Worm (Caenorhabditis elegans) whole organism, L4 larva: ENCODE data around the gene C45G9.8.

Experiments
- D1046.2 ChIP-seq: fragments of 200-800 bp; sonication (Bioruptor generic); IDR thresholded peaks from 2 replicates; pipeline ENCODE4 v1.3.6; 2022; ENCODE audit warnings: missing genetic modification characterization, missing compliant biosample characterization
- R02D3.7 ChIP-seq: fragments of 150-350 bp; sonication (generic microtip); optimal IDR thresholded peaks from 3 replicates; lab custom pipeline; 2014; ENCODE audit warnings: missing biosample characterization, missing genetic modification characterization
- Y5F2A.4 ChIP-seq: fragments of 200-800 bp; sonication (Bioruptor generic); optimal IDR thresholded peaks from 2 replicates; lab custom pipeline; 2018; ENCODE audit warnings: mild to moderate bottlenecking, missing genetic modification characterization, missing compliant biosample characterization
- ZK337.2 ChIP-seq: fragments of 200-800 bp; sonication (Bioruptor generic); IDR thresholded peaks from 2 replicates; pipeline ENCODE4 v1.3.6; 2022; ENCODE audit warnings: missing genetic modification reagents, missing genetic modification characterization, missing compliant biosample characterization
- ZK546.5 ChIP-seq, 2 experiments: sonication (generic microtip); optimal IDR thresholded peaks; 2 replicates each; lab custom pipeline; 2017; ENCODE audit warnings: missing biosample characterization in 2 of 2, missing genetic modification characterization in 2 of 2
- aha-1 ChIP-seq: fragments of 150-350 bp; peaks from one replicate; lab custom pipeline; 2014; ENCODE audit warnings: missing biosample characterization, missing genetic modification characterization
- arid-1 ChIP-seq: fragments of 200-800 bp; sonication (Bioruptor generic); conservative IDR thresholded peaks from 2 replicates; pipeline ENCODE4 v1.3.6; 2022; ENCODE audit warnings: missing genetic modification reagents, missing genetic modification characterization, missing compliant biosample characterization
- ceh-20 ChIP-seq: fragments of 200-800 bp; sonication (Bioruptor generic); IDR thresholded peaks from 2 replicates; pipeline ENCODE4 v1.3.6; 2022; ENCODE audit warnings: missing genetic modification reagents, missing genetic modification characterization, missing compliant biosample characterization
- ceh-28 ChIP-seq: fragments of 150-350 bp; optimal IDR thresholded peaks from 2 replicates; lab custom pipeline; 2014; ENCODE audit warnings: missing biosample characterization, missing genetic modification reagents, missing genetic modification characterization
- ceh-82 ChIP-seq: sonication (generic microtip); optimal IDR thresholded peaks from 2 replicates; lab custom pipeline; 2017; ENCODE audit warnings: missing biosample characterization, missing genetic modification characterization
- ces-1 ChIP-seq: fragments of 150-350 bp; sonication (generic microtip); optimal IDR thresholded peaks from 4 replicates; lab custom pipeline; 2014; ENCODE audit warnings: missing biosample characterization, missing genetic modification reagents, missing genetic modification characterization
- ctbp-1 ChIP-seq: fragments of 200-800 bp; sonication (Bioruptor generic); IDR thresholded peaks from 2 replicates; pipeline ENCODE4 v1.3.6; 2022; ENCODE audit warnings: missing genetic modification reagents, missing genetic modification characterization, missing compliant biosample characterization
- daf-12 ChIP-seq: fragments of 150-350 bp; optimal IDR thresholded peaks from 2 replicates; lab custom pipeline; 2014; ENCODE audit warnings: missing biosample characterization, missing genetic modification reagents, missing genetic modification characterization
- daf-16 ChIP-seq, 3 experiments: sonication (generic microtip); optimal IDR thresholded peaks; 2 replicates each; lab custom pipeline; 2016 to 2017; ENCODE audit warnings: missing genetic modification characterization in 3 of 3, missing genetic modification reagents in 3 of 3, mild to moderate bottlenecking in 2 of 3, missing compliant biosample characterization in 2 of 3, missing biosample characterization in 1 of 3, moderate library complexity in 1 of 3
- daf-19 ChIP-seq: fragments of 200-800 bp; sonication (Bioruptor generic); conservative IDR thresholded peaks from 2 replicates; pipeline ENCODE4 v1.3.6; 2022; ENCODE audit warnings: missing genetic modification characterization, missing compliant biosample characterization
- dmd-8 ChIP-seq: fragments of 200-800 bp; sonication (Bioruptor generic); IDR thresholded peaks from 2 replicates; pipeline ENCODE4 v1.3.6; 2022; ENCODE audit warnings: missing genetic modification characterization, missing compliant biosample characterization
- dpl-1 ChIP-seq: fragments of 150-350 bp; optimal IDR thresholded peaks from 2 replicates; lab custom pipeline; 2014; ENCODE audit warnings: missing biosample characterization, missing genetic modification reagents, missing genetic modification characterization
- dve-1 ChIP-seq: sonication (generic microtip); optimal IDR thresholded peaks from 2 replicates; lab custom pipeline; 2017; ENCODE audit warnings: antibody characterized with exemption, mild to moderate bottlenecking, missing genetic modification characterization, missing compliant biosample characterization; ENCODE audit not compliant: insufficient read depth
- egl-27 ChIP-seq: sonication (generic microtip); optimal IDR thresholded peaks from 3 replicates; lab custom pipeline; 2017; ENCODE audit warnings: missing biosample characterization, missing genetic modification reagents, missing genetic modification characterization
- egl-43 ChIP-seq: fragments of 200-800 bp; sonication (Bioruptor generic); IDR thresholded peaks from 2 replicates; pipeline ENCODE4 v1.3.6; 2022; ENCODE audit warnings: missing genetic modification reagents, missing genetic modification characterization, missing compliant biosample characterization
- gei-8 ChIP-seq: fragments of 200-800 bp; sonication (Bioruptor generic); optimal IDR thresholded peaks from 2 replicates; lab custom pipeline; 2018; ENCODE audit warnings: mild to moderate bottlenecking, missing genetic modification characterization, missing compliant biosample characterization
- hlh-11 ChIP-seq: fragments of 200-800 bp; sonication (Bioruptor generic); optimal IDR thresholded peaks from 2 replicates; lab custom pipeline; 2018; ENCODE audit warnings: mild to moderate bottlenecking, missing genetic modification characterization, missing compliant biosample characterization
- hlh-30 ChIP-seq: sonication (generic microtip); optimal IDR thresholded peaks from 2 replicates; lab custom pipeline; 2017; ENCODE audit warnings: antibody characterized with exemption, mild to moderate bottlenecking, missing genetic modification characterization, missing compliant biosample characterization; ENCODE audit not compliant: insufficient read depth
- jun-1 ChIP-seq: fragments of 150-350 bp; optimal IDR thresholded peaks from 2 replicates; lab custom pipeline; 2014; ENCODE audit warnings: missing biosample characterization, missing genetic modification reagents, missing genetic modification characterization
- lim-7 ChIP-seq: fragments of 200-800 bp; sonication (Bioruptor generic); IDR thresholded peaks from 2 replicates; pipeline ENCODE4 v1.3.6; 2022; ENCODE audit warnings: missing genetic modification characterization, missing compliant biosample characterization
- lin-1 ChIP-seq: fragments of 200-800 bp; sonication (Bioruptor generic); IDR thresholded peaks from 2 replicates; pipeline ENCODE4 v1.3.6; 2022; ENCODE audit warnings: missing genetic modification reagents, missing genetic modification characterization, missing compliant biosample characterization
- lin-15B ChIP-seq: fragments of 150-350 bp; sonication (generic microtip); optimal IDR thresholded peaks from 3 replicates; lab custom pipeline; 2014; ENCODE audit warnings: missing biosample characterization, missing genetic modification characterization
- lin-29 ChIP-seq: fragments of 200-800 bp; sonication (Bioruptor generic); IDR thresholded peaks from 2 replicates; pipeline ENCODE4 v1.3.6; 2022; ENCODE audit warnings: missing genetic modification reagents, missing genetic modification characterization, missing compliant biosample characterization
- madf-9 ChIP-seq: fragments of 200-800 bp; sonication (Bioruptor generic); conservative IDR thresholded peaks from 2 replicates; pipeline ENCODE4 v1.3.6; 2022; ENCODE audit warnings: missing genetic modification reagents, missing genetic modification characterization, missing compliant biosample characterization
- mdt-29 ChIP-seq: fragments of 200-800 bp; sonication (Bioruptor generic); IDR thresholded peaks from 2 replicates; pipeline ENCODE4 v1.3.6; 2022; ENCODE audit warnings: missing genetic modification reagents, missing genetic modification characterization, missing compliant biosample characterization
- mes-2 ChIP-seq: sonication (generic microtip); optimal IDR thresholded peaks from 2 replicates; lab custom pipeline; 2016; ENCODE audit warnings: missing genotype, mild to moderate bottlenecking, missing genetic modification characterization, missing compliant biosample characterization; ENCODE audit not compliant: poor library complexity, severe bottlenecking
- nhr-10 ChIP-seq: fragments of 150-350 bp; optimal IDR thresholded peaks from 2 replicates; lab custom pipeline; 2014; ENCODE audit warnings: missing biosample characterization, missing genetic modification characterization
- nhr-11 ChIP-seq: fragments of 150-350 bp; optimal IDR thresholded peaks from 2 replicates; lab custom pipeline; 2014; ENCODE audit warnings: missing biosample characterization, missing genetic modification characterization
- nhr-111 ChIP-seq: fragments of 200-800 bp; sonication (Bioruptor generic); optimal IDR thresholded peaks from 2 replicates; lab custom pipeline; 2018; ENCODE audit warnings: mild to moderate bottlenecking, missing genetic modification characterization, missing compliant biosample characterization
- nhr-237 ChIP-seq: sonication (generic microtip); optimal IDR thresholded peaks from 2 replicates; lab custom pipeline; 2017; ENCODE audit warnings: missing biosample characterization, missing genetic modification characterization
- nhr-25 ChIP-seq: sonication (generic microtip); optimal IDR thresholded peaks from 2 replicates; lab custom pipeline; 2017; ENCODE audit warnings: missing genetic modification characterization, mild to moderate bottlenecking, missing compliant biosample characterization, antibody characterized with exemption, moderate library complexity, borderline replicate concordance; ENCODE audit not compliant: insufficient read depth
- nhr-28 ChIP-seq: fragments of 150-350 bp; optimal IDR thresholded peaks from 2 replicates; lab custom pipeline; 2014; ENCODE audit warnings: missing biosample characterization, missing genetic modification characterization
- nhr-41 ChIP-seq: fragments of 200-800 bp; sonication (Bioruptor generic); IDR thresholded peaks from 2 replicates; pipeline ENCODE4 v1.3.6; 2022; ENCODE audit warnings: missing genetic modification reagents, missing genetic modification characterization, missing compliant biosample characterization
- nhr-76 ChIP-seq: fragments of 150-350 bp; optimal IDR thresholded peaks from 2 replicates; lab custom pipeline; 2014; ENCODE audit warnings: missing biosample characterization, missing genetic modification characterization
- nhr-77 ChIP-seq: fragments of 150-350 bp; optimal IDR thresholded peaks from 2 replicates; lab custom pipeline; 2014; ENCODE audit warnings: missing biosample characterization, missing genetic modification characterization
- pqm-1 ChIP-seq: sonication (generic microtip); optimal IDR thresholded peaks from 2 replicates; lab custom pipeline; 2017; ENCODE audit warnings: missing biosample characterization, missing genetic modification characterization
- rbr-2 ChIP-seq: sonication (generic microtip); optimal IDR thresholded peaks from 2 replicates; lab custom pipeline; 2016; ENCODE audit warnings: missing genotype, missing genetic modification characterization, missing compliant biosample characterization
- set-16 ChIP-seq: fragments of 200-800 bp; sonication (Bioruptor generic); IDR thresholded peaks from 2 replicates; pipeline ENCODE4 v1.3.6; 2022; ENCODE audit warnings: missing genetic modification reagents, missing genetic modification characterization, missing compliant biosample characterization
- skn-1 ChIP-seq: fragments of 150-350 bp; optimal IDR thresholded peaks from 2 replicates; lab custom pipeline; 2014; ENCODE audit warnings: missing biosample characterization, missing genetic modification characterization
- snpc-4 ChIP-seq: fragments of 150-350 bp; optimal IDR thresholded peaks from 2 replicates; lab custom pipeline; 2014; ENCODE audit warnings: missing biosample characterization, missing genetic modification characterization
- tra-1 ChIP-seq: fragments of 200-800 bp; sonication (Bioruptor generic); IDR thresholded peaks from 2 replicates; pipeline ENCODE4 v1.3.6; 2022; ENCODE audit warnings: missing genetic modification reagents, missing genetic modification characterization, missing compliant biosample characterization
- zag-1 ChIP-seq: fragments of 150-350 bp; optimal IDR thresholded peaks from 2 replicates; lab custom pipeline; 2014; ENCODE audit warnings: missing biosample characterization, missing genetic modification characterization
- zip-11 ChIP-seq: fragments of 200-800 bp; sonication (Bioruptor generic); IDR thresholded peaks from 2 replicates; pipeline ENCODE4 v1.3.6; 2022; ENCODE audit warnings: missing genetic modification characterization, missing compliant biosample characterization
- zip-2 ChIP-seq: fragments of 150-350 bp; optimal IDR thresholded peaks from 2 replicates; lab custom pipeline; 2014; ENCODE audit warnings: missing biosample characterization, missing genetic modification characterization
- ztf-11 ChIP-seq: fragments of 150-350 bp; optimal IDR thresholded peaks from 2 replicates; lab custom pipeline; 2014; ENCODE audit warnings: missing biosample characterization, missing genetic modification characterization

C45G9.8 gene

ce11 chrIII:5018116-5018689 lies 35.2 kb downstream of the C45G9.8 start, which contains the start of gene wip-1 (continued):
- TF ChIP-seq R02D3.7 (tag; lab: Kevin White, UChicago) (peak; percentile 2), rbr-2 (tag; lab: Kevin White, UChicago) (peak; percentile 98), nhr-76 (tag; lab: Kevin White, UChicago) (peak; percentile 53), arid-1 (GFP tag; lab: Robert Waterston, UW) (peak; percentile 98), nhr-237 (peak; percentile 60), ceh-28 (tag; lab: Kevin White, UChicago) (peak; percentile 38), lin-29 (GFP tag; lab: Robert Waterston, UW) (peak; percentile 91), pqm-1 (tag; lab: Kevin White, UChicago) (peak; percentile 54), lim-7 (GFP tag; lab: Robert Waterston, UW) (peak; percentile 76), ztf-11 (tag; lab: Kevin White, UChicago) (peak; percentile 18), lin-15B (tag; lab: Kevin White, UChicago) (peak; percentile 65), skn-1 (tag; lab: Kevin White, UChicago) (no peak), mes-2 (tag; lab: Kevin White, UChicago) (peak; percentile 96), Y5F2A.4 (peak; percentile 77), nhr-77 (peak; percentile 98), nhr-41 (GFP tag; lab: Robert Waterston, UW) (peak; percentile 79; the same call in 1 of the 2 replicates), jun-1 (tag; lab: Kevin White, UChicago) (peak; percentile 95), nhr-11 (tag; lab: Kevin White, UChicago) (peak; percentile 98), madf-9 (peak; percentile 97), aha-1 (tag; lab: Kevin White, UChicago) (peak; percentile 100), lin-1 (GFP tag; lab: Robert Waterston, UW) (peak; percentile 96), zip-2 (tag; lab: Kevin White, UChicago) (peak; percentile 88), nhr-10 (tag; lab: Kevin White, UChicago) (peak; percentile 44), dve-1 (tag; lab: Kevin White, UChicago) (peak; percentile 100), daf-12 (tag; lab: Kevin White, UChicago) (no peak), ZK546.5 (tag; optimal IDR thresholded peaks at IDR 0.05; lab: Kevin White, UChicago) (peak in 1 of 2 experiments; percentile 53), ctbp-1 (GFP tag; lab: Robert Waterston, UW) (peak; percentile 96), nhr-25 (tag; lab: Kevin White, UChicago) (peak; percentile 95), daf-16 (GFP tag; optimal IDR thresholded peaks at IDR 0.05; lab: Kevin White, UChicago) (peak; percentile 95 to 97), daf-16 (tag; optimal IDR thresholded peaks at IDR 0.05; lab: Kevin White, UChicago) (peak; percentile 97), snpc-4 (tag; lab: Kevin White, UChicago) (peak; percentile 52), ces-1 (GFP tag; lab: Kevin White, UChicago) (peak; percentile 33), D1046.2 (GFP tag; lab: Robert Waterston, UW) (peak; percentile 74; the same call in 1 of the 2 replicates), set-16 (GFP tag; lab: Robert Waterston, UW) (peak; percentile 60), hlh-30 (tag; lab: Kevin White, UChicago) (peak; percentile 94), nhr-28 (tag; lab: Kevin White, UChicago) (peak; percentile 98), nhr-111 (GFP tag; lab: Kevin White, UChicago) (peak; percentile 86), mdt-29 (GFP tag; lab: Robert Waterston, UW) (peak; percentile 82), ceh-82 (tag; lab: Kevin White, UChicago) (no peak), zip-11 (GFP tag; lab: Robert Waterston, UW) (no peak), gei-8 (GFP tag; lab: Kevin White, UChicago) (peak; percentile 11), hlh-11 (peak; percentile 98), ceh-20 (peak; percentile 95), dmd-8 (GFP tag; lab: Robert Waterston, UW) (peak; percentile 76; the same call in 1 of the 2 replicates), zag-1 (peak; percentile 66), egl-43 (GFP tag; lab: Robert Waterston, UW) (peak; percentile 96), ZK337.2 (GFP tag; lab: Robert Waterston, UW) (peak; percentile 69; the same call in 1 of the 2 replicates), tra-1 (GFP tag; lab: Robert Waterston, UW) (peak; percentile 93), daf-19 (GFP tag; lab: Robert Waterston, UW) (peak; percentile 95), dpl-1 (peak; percentile 95), egl-27 (tag; lab: Kevin White, UChicago) (no peak)
